Worm (Caenorhabditis elegans): ENCODE data around the gene K02E7.4.

ce11 chrII:1056844-1057243, 15.4 kb upstream of the K02E7.4 start:
- no peak for TF ChIP-seq aly-2 (tag; optimal IDR thresholded peaks at IDR 0.05)
- TF ChIP-seq ceh-82 (tag; optimal IDR thresholded peaks at IDR 0.05): no peak
- TF ChIP-seq nhr-21 (tag; optimal IDR thresholded peaks at IDR 0.05): no peak
- TF ChIP-seq gmeb-1 (tag; optimal IDR thresholded peaks at IDR 0.05): no peak
- TF ChIP-seq Y55F3AM.14 (GFP tag; optimal IDR thresholded peaks at IDR 0.05): no peak
- TF ChIP-seq lin-13 (GFP tag; optimal IDR thresholded peaks at IDR 0.05): no peak

Data from whole organism, L2 larva.